Fruit fly (Drosophila melanogaster): Measurements from ENCODE around the gene CG34436.

The CG34436 gene

DNA sequence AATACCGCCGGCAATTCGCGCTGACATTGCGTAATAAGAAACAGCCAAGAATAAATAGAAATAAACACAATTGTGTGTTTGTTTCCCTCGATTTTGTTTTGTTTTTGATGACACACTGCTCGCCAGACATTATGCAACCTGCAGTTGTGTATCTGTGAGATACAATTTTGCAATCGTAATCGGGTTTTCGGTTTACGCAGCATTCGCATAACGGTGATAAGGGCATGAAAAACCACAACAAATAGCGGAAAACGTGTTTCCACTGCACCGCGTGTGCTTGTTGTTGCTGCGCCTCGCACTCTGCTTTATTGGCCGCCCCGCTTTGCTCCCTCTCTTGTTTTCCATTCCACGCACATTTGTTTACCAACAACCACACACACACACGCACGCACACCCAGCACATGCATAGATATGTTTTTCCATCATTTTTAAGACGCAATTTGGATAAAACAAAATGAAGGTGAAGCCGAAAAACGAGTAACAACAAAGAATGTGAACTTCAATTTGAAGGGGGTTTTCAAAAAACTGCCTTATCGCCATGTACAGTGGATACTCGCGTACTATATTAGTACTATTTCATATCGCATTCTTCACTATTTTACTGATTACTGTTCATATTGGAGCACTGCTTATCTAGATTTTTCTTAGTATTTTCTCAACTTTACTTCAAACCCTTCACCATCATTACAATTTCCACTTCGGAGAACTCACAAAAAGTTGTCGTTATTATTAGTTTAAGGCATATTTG lies 50.5 kb downstream of the CG34436 start:
- TF ChIP-seq Rel (GFP tag; optimal IDR thresholded peaks at IDR 0.05): no peak
- TF ChIP-seq Rel (tag; optimal IDR thresholded peaks at IDR 0.05): peak; percentile 12
- no peak for TF ChIP-seq Dif (GFP tag; optimal IDR thresholded peaks at IDR 0.05; ENCODE audit: partially characterized antibody)
- no peak for TF ChIP-seq fru (GFP tag; optimal IDR thresholded peaks at IDR 0.05)
- TF ChIP-seq psq (GFP tag; optimal IDR thresholded peaks at IDR 0.05): peak; percentile 40

Data from whole organism, wandering third instar larva.